5 worm cellular contexts compared by ENCODE assay signal in genomic region chrV:12933654-12934053, ce11.
TF ChIP-seq lines count a peak whose summit lies in the region.

No protein-coding gene starts in this region.

TF ChIP-seq in whole organism, L1 larva, 84 proteins besides CTCF, POLR2A, EP300 and RAD21:
- TF ChIP-seq elt-2 (tag; optimal IDR thresholded peaks at IDR 0.05; lab: Kevin White, UChicago) = peak; percentile 37
- TF ChIP-seq nhr-85 (tag; lab: Kevin White, UChicago) = peak; percentile 28
- no peak for TF ChIP-seq xbp-1 (tag; optimal IDR thresholded peaks at IDR 0.05; lab: Kevin White, UChicago)
- TF ChIP-seq hlh-17 (GFP tag; optimal IDR thresholded peaks at IDR 0.05; lab: Kevin White, UChicago; ENCODE audit: borderline replicate concordance) = no peak
- no peak for TF ChIP-seq efl-1 (optimal IDR thresholded peaks at IDR 0.05; lab: Kevin White, UChicago)
- peak in 1 of 2 experiments; percentile 2 for TF ChIP-seq efl-1 (GFP tag; optimal IDR thresholded peaks at IDR 0.05 in 1 of 2; lab: Kevin White, UChicago)

TF ChIP-seq in whole organism, L2 larva, 48 proteins besides CTCF, POLR2A, EP300 and RAD21:
- TF ChIP-seq fos-1 (tag; optimal IDR thresholded peaks at IDR 0.05; lab: Kevin White, UChicago) (peak; percentile 35), ama-1 (optimal IDR thresholded peaks at IDR 0.05; lab: Kevin White, UChicago) (no peak)

TF ChIP-seq in whole organism, L3 larva, 47 proteins besides CTCF, POLR2A, EP300 and RAD21:
- TF ChIP-seq elt-2 (tag; optimal IDR thresholded peaks at IDR 0.05; lab: Kevin White, UChicago) = peak; percentile 65
- TF ChIP-seq pqm-1 (tag; optimal IDR thresholded peaks at IDR 0.05; lab: Kevin White, UChicago) = peak; percentile 75
- no peak for TF ChIP-seq elt-3 (tag; optimal IDR thresholded peaks at IDR 0.05; lab: Kevin White, UChicago)

TF ChIP-seq in whole organism, L4 larva, 104 proteins besides CTCF, POLR2A, EP300 and RAD21:
- TF ChIP-seq tag-97 (GFP tag; IDR thresholded peaks at IDR 0.05; lab: Robert Waterston, UW) (no peak), pqm-1 (tag; optimal IDR thresholded peaks at IDR 0.05; lab: Kevin White, UChicago) (peak; percentile 47), dve-1 (tag; optimal IDR thresholded peaks at IDR 0.05; lab: Kevin White, UChicago; ENCODE audit: insufficient read depth) (peak; percentile 44), nhr-28 (tag; optimal IDR thresholded peaks at IDR 0.05; lab: Kevin White, UChicago) (peak; percentile 48), hlh-30 (tag; optimal IDR thresholded peaks at IDR 0.05; lab: Kevin White, UChicago; ENCODE audit: insufficient read depth) (no peak), daf-16 (GFP tag; optimal IDR thresholded peaks at IDR 0.05; lab: Kevin White, UChicago) (no peak), daf-16 (tag; optimal IDR thresholded peaks at IDR 0.05; lab: Kevin White, UChicago) (peak; percentile 78), dmd-6 (GFP tag; IDR thresholded peaks at IDR 0.05; lab: Robert Waterston, UW) (peak; percentile 70)

TF ChIP-seq in whole organism, young adult, 124 proteins besides CTCF, POLR2A, EP300 and RAD21:
- TF ChIP-seq let-607 (tag; optimal IDR thresholded peaks at IDR 0.05; lab: Kevin White, UChicago) (no peak), nhr-80 (tag; optimal IDR thresholded peaks at IDR 0.05; lab: Kevin White, UChicago) (peak; percentile 78), Y53F4B.3 (GFP tag; IDR thresholded peaks at IDR 0.05; lab: Robert Waterston, UW) (no peak), hlh-26 (GFP tag; conservative IDR thresholded peaks at IDR 0.05; lab: Robert Waterston, UW) (no peak)
